Worm (Caenorhabditis elegans) whole organism, L2 larva: ENCODE results near the gene Y67H2A.2.

Source experiments
- C34F6.9 ChIP-seq: fragments of 150-350 bp; optimal IDR thresholded peaks from 2 replicates; lab custom pipeline; 2014; ENCODE audit warnings: missing biosample characterization, missing genetic modification characterization
- F13H6.1 ChIP-seq: sonication (generic microtip); optimal IDR thresholded peaks from 2 replicates; lab custom pipeline; 2016; ENCODE audit warnings: missing genetic modification characterization, missing compliant biosample characterization
- Y55F3AM.14 ChIP-seq: fragments of 200-800 bp; sonication (Bioruptor generic); optimal IDR thresholded peaks from 2 replicates; lab custom pipeline; 2018; ENCODE audit warnings: mild to moderate bottlenecking, missing genetic modification characterization, missing compliant biosample characterization
- ZK546.5 ChIP-seq: sonication (generic microtip); optimal IDR thresholded peaks from 2 replicates; lab custom pipeline; 2017; ENCODE audit warnings: missing biosample characterization, missing genetic modification characterization
- aly-2 ChIP-seq: fragments of 150-350 bp; optimal IDR thresholded peaks from 2 replicates; lab custom pipeline; 2014; ENCODE audit warnings: missing biosample characterization, missing genetic modification characterization
- ceh-16 ChIP-seq: fragments of 150-350 bp; optimal IDR thresholded peaks from 2 replicates; lab custom pipeline; 2014; ENCODE audit warnings: missing biosample characterization, missing genetic modification characterization
- elt-1 ChIP-seq: fragments of 150-350 bp; optimal IDR thresholded peaks from 2 replicates; lab custom pipeline; 2014; ENCODE audit warnings: missing biosample characterization, missing genetic modification characterization
- elt-3 ChIP-seq: sonication (generic microtip); optimal IDR thresholded peaks from 2 replicates; lab custom pipeline; 2017; ENCODE audit warnings: missing biosample characterization, missing genetic modification characterization
- fos-1 ChIP-seq: fragments of 150-350 bp; optimal IDR thresholded peaks from 2 replicates; lab custom pipeline; 2014; ENCODE audit warnings: missing biosample characterization, missing genetic modification characterization
- gmeb-1 ChIP-seq: fragments of 150-350 bp; optimal IDR thresholded peaks from 2 replicates; lab custom pipeline; 2014; ENCODE audit warnings: missing biosample characterization, missing genetic modification characterization
- lin-11 ChIP-seq: fragments of 150-350 bp; sonication (generic microtip); optimal IDR thresholded peaks from 2 replicates; lab custom pipeline; 2014; ENCODE audit warnings: missing biosample characterization, missing genetic modification characterization, inconsistent platforms, mixed read lengths
- lin-13 ChIP-seq: fragments of 150-350 bp; optimal IDR thresholded peaks from 2 replicates; lab custom pipeline; 2014; ENCODE audit warnings: missing biosample characterization, missing genetic modification reagents, missing genetic modification characterization
- lsy-2 ChIP-seq, 2 experiments: fragments of 150-350 bp in 1 of 2; sonication (generic microtip) in 1 of 2; optimal IDR thresholded peaks; 2 replicates each; lab custom pipeline; 2014 to 2017; ENCODE audit warnings: missing biosample characterization in 2 of 2, missing genetic modification characterization in 2 of 2
- mab-5 ChIP-seq: fragments of 150-350 bp; optimal IDR thresholded peaks from 2 replicates; lab custom pipeline; 2014; ENCODE audit warnings: missing biosample characterization, missing genetic modification characterization
- mbf-1 ChIP-seq: sonication (generic microtip); optimal IDR thresholded peaks from 2 replicates; lab custom pipeline; 2017; ENCODE audit warnings: missing biosample characterization, missing genetic modification characterization
- mdl-1 ChIP-seq, 2 experiments: fragments of 150-350 bp in 1 of 2; sonication (generic microtip) in 1 of 2; optimal IDR thresholded peaks; 2 replicates each; lab custom pipeline; 2017; ENCODE audit warnings: missing biosample characterization in 2 of 2, missing genetic modification characterization in 2 of 2
- nhr-10 ChIP-seq: sonication (generic microtip); optimal IDR thresholded peaks from 2 replicates; lab custom pipeline; 2017; ENCODE audit warnings: missing biosample characterization, missing genetic modification characterization
- nhr-11 ChIP-seq: fragments of 150-350 bp; optimal IDR thresholded peaks from 2 replicates; lab custom pipeline; 2014; ENCODE audit warnings: missing biosample characterization, missing genetic modification characterization
- nhr-12 ChIP-seq: fragments of 150-350 bp; optimal IDR thresholded peaks from 2 replicates; lab custom pipeline; 2014; ENCODE audit warnings: missing biosample characterization, missing genetic modification characterization
- nhr-129 ChIP-seq: fragments of 150-350 bp; optimal IDR thresholded peaks from 2 replicates; lab custom pipeline; 2014; ENCODE audit warnings: missing biosample characterization, missing genetic modification characterization
- nhr-237 ChIP-seq: fragments of 150-350 bp; optimal IDR thresholded peaks from 2 replicates; lab custom pipeline; 2014; ENCODE audit warnings: missing biosample characterization, missing genetic modification characterization
- nhr-25 ChIP-seq: fragments of 150-350 bp; sonication (generic microtip); optimal IDR thresholded peaks from 3 replicates; lab custom pipeline; 2014; ENCODE audit warnings: missing biosample characterization, missing genetic modification characterization
- nhr-6 ChIP-seq: fragments of 150-350 bp; optimal IDR thresholded peaks from 2 replicates; lab custom pipeline; 2014; ENCODE audit warnings: missing biosample characterization, missing genetic modification characterization
- skn-1 ChIP-seq: sonication (generic microtip); optimal IDR thresholded peaks from 2 replicates; lab custom pipeline; 2017; ENCODE audit warnings: missing biosample characterization, missing genetic modification characterization
- sma-3 ChIP-seq: sonication (generic microtip); optimal IDR thresholded peaks from 2 replicates; lab custom pipeline; 2016; ENCODE audit warnings: missing genetic modification reagents, missing genetic modification characterization, missing compliant biosample characterization
- sma-9 ChIP-seq, 2 experiments: fragments of 150-350 bp in 1 of 2; sonication (generic microtip) in 1 of 2; optimal IDR thresholded peaks; 2 replicates each; lab custom pipeline; 2014 to 2016; ENCODE audit warnings: missing genetic modification characterization in 2 of 2, mild to moderate bottlenecking in 1 of 2, missing biosample characterization in 1 of 2, missing compliant biosample characterization in 1 of 2, missing genetic modification reagents in 1 of 2, moderate library complexity in 1 of 2
- snpc-4 ChIP-seq: fragments of 150-350 bp; optimal IDR thresholded peaks from 2 replicates; lab custom pipeline; 2014; ENCODE audit warnings: missing biosample characterization, missing genetic modification characterization
- unc-55 ChIP-seq: fragments of 150-350 bp; sonication (generic microtip); optimal IDR thresholded peaks from 3 replicates; lab custom pipeline; 2014; ENCODE audit warnings: missing biosample characterization, missing genetic modification reagents, missing genetic modification characterization
- zag-1 ChIP-seq: fragments of 150-350 bp; optimal IDR thresholded peaks from 2 replicates; lab custom pipeline; 2014; ENCODE audit warnings: missing biosample characterization, missing genetic modification characterization
- ztf-1 ChIP-seq: fragments of 200-800 bp; sonication (Bioruptor generic); conservative IDR thresholded peaks from 2 replicates; pipeline ENCODE4 v1.3.6; 2022; ENCODE audit warnings: missing genetic modification characterization, missing compliant biosample characterization
- ztf-11 ChIP-seq: sonication (generic microtip); optimal IDR thresholded peaks from 2 replicates; lab custom pipeline; 2017; ENCODE audit warnings: missing biosample characterization, missing genetic modification characterization
- ztf-4 ChIP-seq: fragments of 150-350 bp; optimal IDR thresholded peaks from 2 replicates; lab custom pipeline; 2014; ENCODE audit warnings: missing biosample characterization, missing genetic modification characterization

The Y67H2A.2 gene

ce11 chrIV:13252211-13252610, 45.4 kb downstream of the Y67H2A.2 start, which contains the start of gene ttr-51:
Gene ttr-51 (minus strand): TSS chrIV:13252311.
- TF ChIP-seq lsy-2 (tag; optimal IDR thresholded peaks at IDR 0.05; lab: Kevin White, UChicago) (peak in 1 of 2 experiments; percentile 1), mbf-1 (tag; lab: Kevin White, UChicago) (no peak), ZK546.5 (tag; lab: Kevin White, UChicago) (no peak), nhr-129 (tag; lab: Kevin White, UChicago) (peak; percentile 17), fos-1 (tag; lab: Kevin White, UChicago) (no peak), nhr-237 (tag; lab: Kevin White, UChicago) (no peak)

ce11 chrIV:13250243-13250642, 47.4 kb downstream of the Y67H2A.2 start:
- TF ChIP-seq gmeb-1 (tag; lab: Kevin White, UChicago) (no peak), snpc-4 (tag; lab: Kevin White, UChicago) (no peak), fos-1 (tag; lab: Kevin White, UChicago) (no peak), sma-3 (GFP tag; lab: Kevin White, UChicago) (no peak), nhr-12 (tag; lab: Kevin White, UChicago) (no peak), ztf-11 (tag; lab: Kevin White, UChicago) (no peak), nhr-237 (tag; lab: Kevin White, UChicago) (no peak), nhr-10 (no peak), F13H6.1 (tag; lab: Kevin White, UChicago) (no peak)

- TF ChIP-seq Y55F3AM.14 (GFP tag; lab: Kevin White, UChicago), result no peak
- no peak for TF ChIP-seq unc-55 (GFP tag; lab: Kevin White, UChicago)
- TF ChIP-seq nhr-25 (tag; lab: Kevin White, UChicago), result no peak
Observed at ce11 chrIV:13247780-13248179, 49.8 kb downstream of the Y67H2A.2 start.

- TF ChIP-seq mab-5 (no peak), lin-13 (no peak), nhr-6 (tag; lab: Kevin White, UChicago) (no peak), fos-1 (tag; lab: Kevin White, UChicago) (no peak), nhr-25 (tag; lab: Kevin White, UChicago) (no peak), ztf-4 (tag; lab: Kevin White, UChicago) (no peak), lin-11 (tag; lab: Kevin White, UChicago) (no peak), nhr-237 (tag; lab: Kevin White, UChicago) (no peak), zag-1 (tag; lab: Kevin White, UChicago) (no peak), mbf-1 (tag; lab: Kevin White, UChicago) (no peak), unc-55 (GFP tag; lab: Kevin White, UChicago) (no peak), elt-1 (tag; lab: Kevin White, UChicago) (no peak), C34F6.9 (no peak), aly-2 (tag; lab: Kevin White, UChicago) (no peak)
Observed at ce11 chrIV:13246961-13247360, 50.7 kb downstream of the Y67H2A.2 start, which contains the start of gene JC8.7. Gene JC8.7 (plus strand): TSS chrIV:13247261.

ce11 chrIV:13244024-13244423, 53.6 kb downstream of the Y67H2A.2 start, which contains the start of gene cox-11:
Gene cox-11 (plus strand): TSS chrIV:13244324.
- TF ChIP-seq mbf-1 (tag; lab: Kevin White, UChicago), result no peak
- TF ChIP-seq nhr-11 (tag; lab: Kevin White, UChicago), result no peak
- TF ChIP-seq ztf-4 (tag; lab: Kevin White, UChicago), result no peak
- no peak for TF ChIP-seq ceh-16
- TF ChIP-seq, all 48 proteins: peak for 0

ce11 chrIV:13243375-13243774, 54.2 kb downstream of the Y67H2A.2 start, which contains the start of gene JC8.4:
Gene JC8.4 (plus strand): TSS chrIV:13243675.
- TF ChIP-seq sma-3 (GFP tag; lab: Kevin White, UChicago) (no peak), nhr-6 (tag; lab: Kevin White, UChicago) (no peak), lin-13 (no peak)

- TF ChIP-seq nhr-237 (tag; lab: Kevin White, UChicago), result no peak
- TF ChIP-seq nhr-10, result no peak
- TF ChIP-seq ztf-1 (GFP tag; lab: Robert Waterston, UW), result no peak
- no peak for TF ChIP-seq lin-11 (tag; lab: Kevin White, UChicago)
- no peak for TF ChIP-seq elt-3 (tag; lab: Kevin White, UChicago)
- no peak for TF ChIP-seq skn-1 (tag; lab: Kevin White, UChicago)
- no peak for TF ChIP-seq sma-9 (GFP tag; optimal IDR thresholded peaks at IDR 0.05; lab: Kevin White, UChicago)
- TF ChIP-seq sma-9 (tag; optimal IDR thresholded peaks at IDR 0.05; lab: Kevin White, UChicago), result no peak
- no peak for TF ChIP-seq mdl-1 (tag; optimal IDR thresholded peaks at IDR 0.05; lab: Kevin White, UChicago)
- TF ChIP-seq, all 48 proteins: peak for 0
Observed at ce11 chrIV:13241340-13241739, 56.3 kb downstream of the Y67H2A.2 start.
